5 worm cellular contexts compared by ENCODE assay signal in genomic region chrII:4560068-4560467, ce11.
TF ChIP-seq lines count a peak whose summit lies in the region.

M03A1.8 (plus strand) TSS chrII:4560336.

TF ChIP-seq in whole organism, L1 larva, 84 proteins besides CTCF, POLR2A, EP300 and RAD21:
- TF ChIP-seq jun-1 (tag; optimal IDR thresholded peaks at IDR 0.05; lab: Kevin White, UChicago), result no peak
- peak; percentile 83 for TF ChIP-seq nhr-85 (tag; lab: Kevin White, UChicago)
- TF ChIP-seq mef-2 (tag; optimal IDR thresholded peaks at IDR 0.05; lab: Kevin White, UChicago), result no peak
- TF ChIP-seq fkh-10 (GFP tag; optimal IDR thresholded peaks at IDR 0.05; lab: Kevin White, UChicago), result no peak
- TF ChIP-seq pax-3 (tag; optimal IDR thresholded peaks at IDR 0.05; lab: Kevin White, UChicago), result no peak
- peak; percentile 26 for TF ChIP-seq lin-14 (GFP tag; optimal IDR thresholded peaks at IDR 0.05; lab: Kevin White, UChicago)
- peak; percentile 10 for TF ChIP-seq rnt-1 (tag; optimal IDR thresholded peaks at IDR 0.05; lab: Kevin White, UChicago)
- TF ChIP-seq aha-1 (tag; optimal IDR thresholded peaks at IDR 0.05; lab: Kevin White, UChicago), result no peak
- peak; percentile 35 for TF ChIP-seq blmp-1 (tag; optimal IDR thresholded peaks at IDR 0.05; lab: Kevin White, UChicago)
- TF ChIP-seq nhr-20 (tag; optimal IDR thresholded peaks at IDR 0.05; lab: Kevin White, UChicago), result peak; percentile 19
- peak; percentile 4 for TF ChIP-seq snu-23 (GFP tag; optimal IDR thresholded peaks at IDR 0.05; lab: Kevin White, UChicago)
TF ChIP-seq in whole organism, L1 larva: peak in this region for 6.

TF ChIP-seq in whole organism, L2 larva, 48 proteins besides CTCF, POLR2A, EP300 and RAD21:
- TF ChIP-seq nhr-21 (tag; optimal IDR thresholded peaks at IDR 0.05; lab: Kevin White, UChicago) (peak; percentile 37), R02D3.7 (tag; optimal IDR thresholded peaks at IDR 0.05; lab: Kevin White, UChicago) (no peak)
TF ChIP-seq in whole organism, L2 larva: peak in this region for 1.

TF ChIP-seq in whole organism, L3 larva, 47 proteins besides CTCF, POLR2A, EP300 and RAD21:
- TF ChIP-seq fkh-10 (GFP tag; optimal IDR thresholded peaks at IDR 0.05; lab: Kevin White, UChicago) (no peak), daf-12 (tag; optimal IDR thresholded peaks at IDR 0.05; lab: Kevin White, UChicago) (no peak), jun-1 (tag; optimal IDR thresholded peaks at IDR 0.05; lab: Kevin White, UChicago) (no peak), nhr-43 (tag; optimal IDR thresholded peaks at IDR 0.05; lab: Kevin White, UChicago; ENCODE audit: poor library complexity, severe bottlenecking) (peak; percentile 1), ceh-28 (tag; optimal IDR thresholded peaks at IDR 0.05; lab: Kevin White, UChicago) (no peak), nhr-28 (tag; optimal IDR thresholded peaks at IDR 0.05; lab: Kevin White, UChicago) (no peak), nfya-1 (tag; optimal IDR thresholded peaks at IDR 0.05; lab: Kevin White, UChicago; ENCODE audit: insufficient read depth) (no peak), egl-5 (tag; optimal IDR thresholded peaks at IDR 0.05; lab: Kevin White, UChicago) (no peak), snpc-4 (tag; optimal IDR thresholded peaks at IDR 0.05; lab: Kevin White, UChicago) (no peak), skn-1 (tag; optimal IDR thresholded peaks at IDR 0.05; lab: Kevin White, UChicago) (no peak), eor-1 (tag; optimal IDR thresholded peaks at IDR 0.05; lab: Kevin White, UChicago) (no peak), ama-1 (optimal IDR thresholded peaks at IDR 0.05; lab: Kevin White, UChicago) (no peak), nhr-11 (tag; optimal IDR thresholded peaks at IDR 0.05; lab: Kevin White, UChicago) (no peak), fos-1 (tag; optimal IDR thresholded peaks at IDR 0.05; lab: Kevin White, UChicago) (no peak), nhr-25 (tag; optimal IDR thresholded peaks at IDR 0.05; lab: Kevin White, UChicago) (no peak), lin-39 (tag; optimal IDR thresholded peaks at IDR 0.05; lab: Kevin White, UChicago) (no peak), lsy-12 (tag; optimal IDR thresholded peaks at IDR 0.05; lab: Kevin White, UChicago) (peak; percentile 40), ztf-11 (tag; optimal IDR thresholded peaks at IDR 0.05; lab: Kevin White, UChicago) (no peak), sea-2 (GFP tag; optimal IDR thresholded peaks at IDR 0.05; lab: Kevin White, UChicago) (no peak), ceh-16 (tag; optimal IDR thresholded peaks at IDR 0.05; lab: Kevin White, UChicago) (no peak), elt-1 (tag; optimal IDR thresholded peaks at IDR 0.05; lab: Kevin White, UChicago) (peak; percentile 1), nhr-23 (tag; optimal IDR thresholded peaks at IDR 0.05; lab: Kevin White, UChicago) (peak; percentile 34), nhr-237 (tag; optimal IDR thresholded peaks at IDR 0.05; lab: Kevin White, UChicago) (no peak)

TF ChIP-seq in whole organism, L4 larva, 104 proteins besides CTCF, POLR2A, EP300 and RAD21:
- TF ChIP-seq F44E2.7 (GFP tag; IDR thresholded peaks at IDR 0.05; lab: Robert Waterston, UW) (no peak), lin-29 (GFP tag; IDR thresholded peaks at IDR 0.05; lab: Robert Waterston, UW) (no peak), unc-62 (GFP tag; optimal IDR thresholded peaks at IDR 0.05 in 1 of 2; lab: Kevin White, UChicago) (peak in 1 of 2 experiments; percentile 97), unc-62 (tag; optimal IDR thresholded peaks at IDR 0.05; lab: Kevin White, UChicago) (no peak), aha-1 (tag; lab: Kevin White, UChicago) (peak; percentile 64)

TF ChIP-seq in whole organism, mixed stage, embryonic, 35 proteins besides CTCF, POLR2A, EP300 and RAD21:
- TF ChIP-seq ztf-11 (tag; optimal IDR thresholded peaks at IDR 0.05; lab: Kevin White, UChicago) (no peak), elt-1 (tag; optimal IDR thresholded peaks at IDR 0.05; lab: Kevin White, UChicago; ENCODE audit: borderline replicate concordance, insufficient read depth) (peak; percentile 61), unc-120 (tag; optimal IDR thresholded peaks at IDR 0.05; lab: Kevin White, UChicago; ENCODE audit: poor library complexity, severe bottlenecking) (no peak), ceh-83 (GFP tag; optimal IDR thresholded peaks at IDR 0.05; lab: Kevin White, UChicago) (no peak)

Comparison
In these comparisons a context has a peak if more than half of its experiments do, and no peak if none do; other contexts are left out.
1. Of the 29 proteins assayed by ChIP-seq in both whole organism, L4 larva and whole organism, L1 larva: peak only in whole organism, L4 larva: aha-1; only in whole organism, L1 larva: none; in both: none; in neither: 27; mixed calls (peak in some experiments, not most) for 1.